Worm (Caenorhabditis elegans): Measurements from ENCODE around the gene C27D8.3.
"Not testable (repeated sequence)": the region's sequence is repeated elsewhere in the genome, so short reads cannot be mapped to it uniquely, and the experiment has no call there.

Gene C27D8.3

ce11 chrIV:12684341-12684740, 27.2 kb downstream of the C27D8.3 start, which contains the start of gene prmt-9:
Gene prmt-9 (minus strand): TSS chrIV:12684378.
- TF ChIP-seq C08G9.2 (tag; optimal IDR thresholded peaks at IDR 0.05) (peak; percentile 28), mec-3 (tag; optimal IDR thresholded peaks at IDR 0.05; ENCODE audit: borderline replicate concordance) (no peak), ceh-31 (tag; optimal IDR thresholded peaks at IDR 0.05) (peak; percentile 51), tbx-7 (tag; optimal IDR thresholded peaks at IDR 0.05) (no peak), pha-4 (tag; optimal IDR thresholded peaks at IDR 0.05) (no peak), pros-1 (tag; optimal IDR thresholded peaks at IDR 0.05) (no peak)

ce11 chrIV:12677137-12677536, 34.4 kb downstream of the C27D8.3 start, which contains the start of gene T23B5.6:
Gene T23B5.6 (minus strand): TSS chrIV:12677237.
- TF ChIP-seq nfya-1, ceh-48, che-1 (tag; optimal IDR thresholded peaks at IDR 0.05): not testable (repeated sequence)

- TF ChIP-seq sox-2 (GFP tag; IDR thresholded peaks at IDR 0.05) (no peak), fax-1 (tag; optimal IDR thresholded peaks at IDR 0.05) (no peak), T23F11.4 (GFP tag; optimal IDR thresholded peaks at IDR 0.05) (no peak), ceh-19 (GFP tag; optimal IDR thresholded peaks at IDR 0.05) (no peak), ceh-34 (tag; optimal IDR thresholded peaks at IDR 0.05) (no peak), pha-4 (tag; optimal IDR thresholded peaks at IDR 0.05) (no peak), hlh-8 (tag; optimal IDR thresholded peaks at IDR 0.05) (no peak), che-1 (tag; optimal IDR thresholded peaks at IDR 0.05) (no peak), sox-4 (tag; optimal IDR thresholded peaks at IDR 0.05) (no peak)
Measured at ce11 chrIV:12674700-12675099, 36.8 kb downstream of the C27D8.3 start, which contains the start of gene T23B5.4. Gene T23B5.4 (plus strand): TSS chrIV:12675000.
